Worm (Caenorhabditis elegans): ENCODE data around the gene R05G9.3.
A peak's percentile ranks its signal among the peaks of the same experiment; 100 is the strongest.

R05G9.3 gene

DNA sequence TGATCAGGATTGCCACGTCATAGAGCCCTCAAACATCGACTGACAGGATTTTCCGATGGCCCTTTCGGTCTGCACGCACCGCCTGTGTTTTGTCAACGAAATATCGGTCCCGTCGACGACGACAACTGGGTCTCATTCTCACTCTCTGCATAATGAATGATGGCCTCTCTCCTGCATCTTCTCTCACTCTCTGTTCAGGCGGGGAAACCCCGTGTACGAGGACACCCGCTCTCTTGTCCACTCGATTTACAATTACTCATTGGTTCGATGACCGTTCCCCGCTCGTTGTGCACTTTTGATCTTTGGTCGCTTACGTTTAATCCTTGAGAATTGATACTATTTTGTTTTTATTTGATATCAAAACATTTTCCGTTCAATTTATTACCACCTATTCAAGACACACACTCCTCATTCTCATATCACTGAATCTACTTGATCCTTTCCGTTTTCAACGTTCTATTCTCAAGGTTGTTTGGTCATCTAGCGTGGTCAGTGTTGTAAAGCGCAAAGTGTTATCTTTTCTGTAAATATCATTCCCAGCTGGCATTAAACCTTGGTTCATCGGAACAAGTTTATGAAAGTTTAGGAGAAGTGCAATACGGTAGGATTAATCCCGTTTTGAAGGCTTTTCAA, 21.4 kb upstream of the R05G9.3 start:
- TF ChIP-seq pax-3 (tag; optimal IDR thresholded peaks at IDR 0.05) (no peak), lin-14 (GFP tag; optimal IDR thresholded peaks at IDR 0.05) (peak; percentile 62), blmp-1 (tag; optimal IDR thresholded peaks at IDR 0.05) (peak; percentile 47), elt-3 (tag; optimal IDR thresholded peaks at IDR 0.05) (peak in 3 of 6 experiments; percentile 4 to 60 (median 11)), aly-2 (tag; optimal IDR thresholded peaks at IDR 0.05) (no peak), nhr-20 (tag; optimal IDR thresholded peaks at IDR 0.05) (peak; percentile 13), efl-1 (optimal IDR thresholded peaks at IDR 0.05) (no peak), efl-1 (GFP tag; optimal IDR thresholded peaks at IDR 0.05 in 1 of 2) (peak in 1 of 2 experiments; percentile 64), lin-13 (GFP tag; optimal IDR thresholded peaks at IDR 0.05) (no peak), nhr-85 (tag) (peak; percentile 82), fkh-10 (GFP tag; optimal IDR thresholded peaks at IDR 0.05) (no peak)

- TF ChIP-seq irx-1 (tag; optimal IDR thresholded peaks at IDR 0.05) (no peak), nhr-47 (tag; optimal IDR thresholded peaks at IDR 0.05) (no peak), lir-3 (tag; optimal IDR thresholded peaks at IDR 0.05; ENCODE audit: poor library complexity) (no peak), unc-30 (tag; optimal IDR thresholded peaks at IDR 0.05) (no peak), ceh-8 (GFP tag; optimal IDR thresholded peaks at IDR 0.05) (no peak), nhr-77 (tag; optimal IDR thresholded peaks at IDR 0.05) (no peak), isw-1 (GFP tag; IDR thresholded peaks at IDR 0.05) (no peak), ztf-4 (tag; optimal IDR thresholded peaks at IDR 0.05) (no peak), rnt-1 (tag; optimal IDR thresholded peaks at IDR 0.05) (no peak), lin-35 (GFP tag; optimal IDR thresholded peaks at IDR 0.05) (no peak), ceh-88 (GFP tag; IDR thresholded peaks at IDR 0.05) (no peak)
Measured at ce11 chrII:6521316-6521715, 20.0 kb upstream of the R05G9.3 start, which contains the start of gene toe-2. Gene toe-2 (minus strand): TSS chrII:6521385.

DNA sequence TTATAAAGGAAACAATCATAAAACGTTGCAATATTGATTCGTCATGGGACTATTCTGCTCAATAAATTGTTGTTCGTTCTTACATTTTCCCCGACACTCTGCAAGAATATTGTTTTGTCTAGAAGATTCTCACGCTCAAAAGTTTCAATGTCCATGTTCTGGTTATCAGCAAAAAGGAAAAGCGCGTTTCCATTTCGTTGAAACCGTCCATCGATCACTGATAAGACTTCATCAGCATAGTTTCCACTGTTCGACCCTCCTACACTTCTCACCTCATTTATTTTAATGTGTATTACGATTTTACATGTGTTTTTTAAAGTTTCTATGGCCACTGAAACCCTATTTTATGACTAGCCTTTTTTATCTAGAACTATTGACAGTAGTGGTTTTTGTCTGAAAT, 18.8 kb upstream of the R05G9.3 start:
- TF ChIP-seq lin-14 (GFP tag; optimal IDR thresholded peaks at IDR 0.05) (no peak), pax-3 (tag; optimal IDR thresholded peaks at IDR 0.05) (no peak), pqm-1 (tag; optimal IDR thresholded peaks at IDR 0.05) (peak; percentile 45), nhr-71 (tag; optimal IDR thresholded peaks at IDR 0.05) (no peak), fkh-8 (tag; optimal IDR thresholded peaks at IDR 0.05) (no peak), elt-2 (tag; optimal IDR thresholded peaks at IDR 0.05) (peak; percentile 57), efl-1 (optimal IDR thresholded peaks at IDR 0.05) (no peak), efl-1 (GFP tag; optimal IDR thresholded peaks at IDR 0.05 in 1 of 2) (peak in 1 of 2 experiments; percentile 87), hpl-2 (GFP tag; optimal IDR thresholded peaks at IDR 0.05) (no peak), blmp-1 (tag; optimal IDR thresholded peaks at IDR 0.05) (peak; percentile 40), elt-3 (tag; optimal IDR thresholded peaks at IDR 0.05) (no peak)

DNA sequence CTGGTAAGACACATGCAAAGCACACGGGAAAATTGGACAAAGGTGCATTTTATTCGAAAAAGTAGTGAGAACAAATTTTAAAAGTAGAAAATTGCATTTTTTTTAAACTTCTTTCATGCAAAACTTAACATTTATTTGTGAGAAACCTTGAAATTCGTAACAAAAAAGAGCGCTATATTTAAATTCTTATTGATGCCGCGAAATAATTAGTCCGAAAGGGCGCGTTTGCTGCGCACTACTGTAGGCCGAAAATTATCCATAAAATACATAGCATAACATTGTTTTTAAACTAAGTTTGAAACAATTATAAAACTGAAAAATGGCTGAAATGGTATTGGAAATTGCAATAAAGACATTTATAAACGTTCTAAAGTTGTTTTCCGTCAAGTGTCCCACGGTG, 18.4 kb upstream of the R05G9.3 start:
- TF ChIP-seq pax-3 (tag; optimal IDR thresholded peaks at IDR 0.05) (no peak), lsy-2 (tag; optimal IDR thresholded peaks at IDR 0.05) (peak in 1 of 2 experiments; percentile 75), blmp-1 (tag; optimal IDR thresholded peaks at IDR 0.05) (peak; percentile 1), efl-1 (optimal IDR thresholded peaks at IDR 0.05) (peak; percentile 31), efl-1 (GFP tag; optimal IDR thresholded peaks at IDR 0.05 in 1 of 2) (peak; percentile 45 to 94), xbp-1 (tag; optimal IDR thresholded peaks at IDR 0.05) (no peak), lin-35 (GFP tag; optimal IDR thresholded peaks at IDR 0.05) (peak in 1 of 2 experiments; percentile 67), egl-27 (tag; optimal IDR thresholded peaks at IDR 0.05) (no peak), ets-5 (GFP tag; IDR thresholded peaks at IDR 0.05) (no peak), C34B4.2 (tag; optimal IDR thresholded peaks at IDR 0.05) (no peak), dpl-1 (GFP tag; optimal IDR thresholded peaks at IDR 0.05) (peak in 2 of 3 experiments; percentile 47 to 64), egl-13 (tag; optimal IDR thresholded peaks at IDR 0.05) (no peak), lin-14 (GFP tag; optimal IDR thresholded peaks at IDR 0.05) (no peak), mep-1 (tag; optimal IDR thresholded peaks at IDR 0.05) (peak; percentile 39)

Measured in whole organism, L1 larva.